Fruit fly (Drosophila melanogaster) whole organism, pupa: ENCODE data around the gene CG6726.

Experiments
- CG10348 ChIP-seq: fragments of 200-800 bp; sonication (Bioruptor generic); IDR thresholded peaks from 2 replicates; pipeline ENCODE4 v1.3.6; 2022; ENCODE audit warnings: missing biosample characterization, missing genetic modification characterization
- CG12605 ChIP-seq: fragments of 200-800 bp; sonication (Bioruptor generic); IDR thresholded peaks from 2 replicates; pipeline ENCODE4 v1.3.6; 2022; ENCODE audit warnings: missing biosample characterization, missing genetic modification characterization
- CG13204 ChIP-seq: fragments of 200-800 bp; sonication (Bioruptor generic); optimal IDR thresholded peaks from 2 replicates; lab custom pipeline; 2018; ENCODE audit warnings: missing biosample characterization, mild to moderate bottlenecking, missing genetic modification characterization, moderate library complexity
- CG14655 ChIP-seq: fragments of 200-800 bp; sonication (Bioruptor generic); optimal IDR thresholded peaks from 3 replicates; lab custom pipeline; 2017; ENCODE audit warnings: mild to moderate bottlenecking, missing biosample characterization, missing genetic modification reagents, missing genetic modification characterization
- CG15710 ChIP-seq: fragments of 200-800 bp; sonication (Bioruptor generic); optimal IDR thresholded peaks from 2 replicates; lab custom pipeline; 2018; ENCODE audit warnings: missing biosample characterization, mild to moderate bottlenecking, missing genetic modification characterization, moderate library complexity
- CG17806 ChIP-seq: fragments of 200-800 bp; sonication (Bioruptor generic); optimal IDR thresholded peaks from 2 replicates; lab custom pipeline; 2018; ENCODE audit warnings: missing biosample characterization, mild to moderate bottlenecking, missing genetic modification characterization, moderate library complexity
- CG32121 ChIP-seq: fragments of 200-800 bp; sonication (Bioruptor generic); IDR thresholded peaks from 2 replicates; pipeline ENCODE4 v1.3.6; 2022; ENCODE audit warnings: missing biosample characterization, missing genetic modification characterization
- CG34367 ChIP-seq: fragments of 200-800 bp; sonication (Bioruptor generic); optimal IDR thresholded peaks from 2 replicates; lab custom pipeline; 2018; ENCODE audit warnings: missing biosample characterization, mild to moderate bottlenecking, missing genetic modification characterization
- CG4496 ChIP-seq: fragments of 200-800 bp; sonication (Bioruptor generic); IDR thresholded peaks from 3 replicates; pipeline ENCODE4 v1.3.6; 2022; ENCODE audit warnings: missing biosample characterization, missing genetic modification characterization
- CG8159 ChIP-seq: fragments of 200-800 bp; sonication (Bioruptor generic); optimal IDR thresholded peaks from 3 replicates; lab custom pipeline; 2018; ENCODE audit warnings: missing biosample characterization, mild to moderate bottlenecking, missing genetic modification characterization, moderate library complexity
- CG8301 ChIP-seq: fragments of 200-800 bp; sonication (Bioruptor generic); optimal IDR thresholded peaks from 2 replicates; lab custom pipeline; 2018; ENCODE audit warnings: missing biosample characterization, mild to moderate bottlenecking, missing genetic modification characterization
- CG9948 ChIP-seq: fragments of 200-800 bp; sonication (Bioruptor generic); optimal IDR thresholded peaks from 2 replicates; lab custom pipeline; 2018; ENCODE audit warnings: missing biosample characterization, mild to moderate bottlenecking, missing genetic modification characterization, moderate library complexity
- D1 ChIP-seq: fragments of 200-800 bp; sonication (Bioruptor generic); optimal IDR thresholded peaks from 2 replicates; lab custom pipeline; 2018; ENCODE audit warnings: missing biosample characterization, mild to moderate bottlenecking, missing genetic modification characterization, moderate library complexity
- EcR ChIP-seq: fragments of 200-800 bp; sonication (Bioruptor generic); optimal IDR thresholded peaks from 3 replicates; lab custom pipeline; 2019; ENCODE audit warnings: missing biosample characterization, missing genetic modification characterization, mild to moderate bottlenecking, moderate library complexity, missing genetic modification reagents
- Ets98B ChIP-seq: fragments of 200-800 bp; sonication (Bioruptor generic); IDR thresholded peaks from 2 replicates; pipeline ENCODE4 v1.3.6; 2022; ENCODE audit warnings: missing biosample characterization, missing genetic modification characterization
- Pif1A ChIP-seq: fragments of 200-800 bp; sonication (Bioruptor generic); optimal IDR thresholded peaks from 3 replicates; lab custom pipeline; 2016; ENCODE audit warnings: missing biosample characterization, missing genetic modification characterization
- Pif1B ChIP-seq: fragments of 200-800 bp; sonication (Bioruptor generic); optimal IDR thresholded peaks from 3 replicates; lab custom pipeline; 2016; ENCODE audit warnings: missing biosample characterization, missing genetic modification characterization
- Snoo ChIP-seq: fragments of 200-800 bp; sonication (Bioruptor generic); optimal IDR thresholded peaks from 3 replicates; lab custom pipeline; 2017; ENCODE audit warnings: missing biosample characterization, mild to moderate bottlenecking, missing genetic modification characterization, inconsistent platforms
- fd96Ca ChIP-seq: fragments of 200-800 bp; sonication (Bioruptor generic); IDR thresholded peaks from 3 replicates; pipeline ENCODE4 v1.3.6; 2022; ENCODE audit warnings: missing biosample characterization, missing genetic modification characterization
- gl ChIP-seq: fragments of 200-800 bp; sonication (Bioruptor generic); optimal IDR thresholded peaks from 2 replicates; lab custom pipeline; 2018; ENCODE audit warnings: missing biosample characterization, mild to moderate bottlenecking, missing genetic modification characterization
- rn ChIP-seq: fragments of 200-800 bp; sonication (Bioruptor generic); IDR thresholded peaks from 2 replicates; pipeline ENCODE4 v1.3.6; 2022; ENCODE audit warnings: missing biosample characterization, missing genetic modification characterization

Gene CG6726

DNA sequence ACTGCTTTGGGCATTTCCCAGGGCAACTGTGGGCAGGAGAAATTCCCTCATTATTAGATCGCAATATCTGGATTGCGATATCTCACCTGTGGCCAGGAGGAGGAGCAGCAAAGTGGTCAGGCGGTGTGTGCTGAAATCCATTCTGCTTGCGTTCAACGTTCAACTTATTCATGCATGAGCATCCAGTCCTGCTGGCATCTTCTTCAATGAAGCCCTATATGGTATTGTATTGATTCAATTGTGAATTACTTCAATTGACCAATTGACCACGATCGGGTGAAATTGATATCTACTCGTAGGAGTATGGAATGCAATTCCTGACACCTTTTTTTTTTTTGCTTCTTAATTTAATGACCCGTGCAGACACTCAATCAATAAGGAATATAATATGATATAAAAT, 35.4 kb upstream of the CG6726 start:
- no peak for TF ChIP-seq Snoo
- TF ChIP-seq CG32121: no peak
- TF ChIP-seq Ets98B (GFP tag; lab: Robert Waterston, UW): no peak
- no peak for TF ChIP-seq CG13204 (GFP tag; lab: Kevin White, UChicago)
- no peak for TF ChIP-seq D1 (tag; lab: Kevin White, UChicago)
- no peak for TF ChIP-seq rn (GFP tag; lab: Robert Waterston, UW)
- no peak for TF ChIP-seq CG8301
- no peak for TF ChIP-seq CG34367 (tag; lab: Kevin White, UChicago)
- no peak for TF ChIP-seq CG8159 (tag; lab: Kevin White, UChicago)
- no peak for TF ChIP-seq CG15710 (tag; lab: Kevin White, UChicago)
- TF ChIP-seq CG4496: no peak
- no peak for TF ChIP-seq EcR
- no peak for TF ChIP-seq Pif1A
- TF ChIP-seq CG9948 (tag; lab: Kevin White, UChicago): no peak
- TF ChIP-seq CG17806 (tag; lab: Kevin White, UChicago): no peak
- TF ChIP-seq fd96Ca (GFP tag; lab: Robert Waterston, UW): no peak
- TF ChIP-seq Pif1B: no peak

DNA sequence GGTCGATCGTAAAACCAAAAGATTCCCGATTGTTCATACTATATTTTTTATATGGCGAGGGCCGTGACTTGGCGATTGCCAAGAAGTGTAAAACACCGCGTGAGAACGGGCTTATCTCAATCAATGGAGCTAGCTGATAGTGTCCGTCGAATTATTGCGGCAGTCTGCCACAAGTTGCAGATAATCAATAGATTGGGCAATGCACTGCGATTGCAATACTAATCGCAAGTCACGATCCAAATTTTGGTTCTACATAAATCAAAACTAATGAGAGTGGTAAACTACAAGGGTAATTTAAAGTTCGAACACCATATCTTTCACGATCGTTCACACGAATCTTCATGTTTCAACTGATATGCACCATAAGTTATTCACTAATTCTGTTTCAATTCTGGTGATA, 34.8 kb upstream of the CG6726 start:
- TF ChIP-seq D1 (tag; lab: Kevin White, UChicago) (no peak), CG8159 (tag; lab: Kevin White, UChicago) (no peak), rn (GFP tag; lab: Robert Waterston, UW) (no peak), fd96Ca (GFP tag; lab: Robert Waterston, UW) (no peak)

DNA sequence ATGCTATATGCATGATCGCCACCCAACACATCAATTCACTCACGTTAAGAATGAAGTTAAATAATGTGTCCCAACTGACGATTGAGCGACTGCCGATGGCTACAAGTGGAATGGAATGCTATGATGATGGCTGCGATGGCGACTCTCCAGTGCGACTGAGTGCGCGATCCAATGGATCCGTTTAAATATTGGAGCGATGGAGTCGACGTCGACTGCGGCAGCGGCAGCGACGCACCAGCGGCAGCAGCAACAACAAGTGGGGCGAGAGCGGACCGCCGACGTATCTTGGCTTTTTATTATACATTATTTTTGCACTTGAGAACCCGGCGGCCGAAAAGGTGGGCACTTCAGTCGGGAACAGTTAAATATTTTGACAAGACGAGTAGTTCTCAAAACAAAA, 34.1 kb upstream of the CG6726 start:
- TF ChIP-seq Pif1A: no peak
- no peak for TF ChIP-seq CG8301
- no peak for TF ChIP-seq CG9948 (tag; lab: Kevin White, UChicago)
- TF ChIP-seq CG13204 (GFP tag; lab: Kevin White, UChicago): no peak
- TF ChIP-seq CG32121: no peak
- no peak for TF ChIP-seq CG10348 (GFP tag; lab: Robert Waterston, UW)
- TF ChIP-seq rn (GFP tag; lab: Robert Waterston, UW): no peak
- TF ChIP-seq Ets98B (GFP tag; lab: Robert Waterston, UW): no peak
- no peak for TF ChIP-seq EcR
- TF ChIP-seq CG14655 (GFP tag; lab: Kevin White, UChicago): no peak
- TF ChIP-seq CG34367 (tag; lab: Kevin White, UChicago): no peak

DNA sequence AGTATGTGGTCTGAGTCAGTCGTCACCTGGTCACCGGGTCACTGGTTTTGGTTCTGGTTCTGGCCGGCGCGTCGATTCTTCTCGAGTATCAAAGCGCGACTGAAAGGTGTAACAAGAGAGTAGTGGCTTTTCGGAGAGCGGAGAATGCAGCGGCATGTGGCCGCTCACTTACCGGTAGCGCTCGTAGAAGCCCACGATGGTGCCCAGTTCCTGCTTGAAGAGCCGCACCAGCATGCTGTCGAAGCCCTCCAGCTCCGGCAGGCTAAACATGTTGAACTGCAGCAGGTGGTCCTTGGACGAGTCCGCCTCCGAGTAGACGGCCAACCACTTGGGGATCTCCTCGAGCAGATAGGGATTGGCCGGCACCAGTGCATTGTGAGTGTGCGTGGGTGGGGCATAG, 32.7 kb upstream of the CG6726 start, which contains the start of gene Ctns:
Ctns (minus strand) TSS at position 101 of the 400 bp plus-strand sequence.
- TF ChIP-seq EcR: no peak
- TF ChIP-seq CG8159 (tag; lab: Kevin White, UChicago): no peak
- no peak for TF ChIP-seq gl (tag; lab: Kevin White, UChicago)
- TF ChIP-seq Snoo: no peak
- TF ChIP-seq CG34367 (tag; lab: Kevin White, UChicago): no peak
- TF ChIP-seq CG9948 (tag; lab: Kevin White, UChicago): no peak
- TF ChIP-seq CG14655 (GFP tag; lab: Kevin White, UChicago): no peak
- TF ChIP-seq CG17806 (tag; lab: Kevin White, UChicago): no peak
- TF ChIP-seq CG4496: no peak
- no peak for TF ChIP-seq CG10348 (GFP tag; lab: Robert Waterston, UW)

DNA sequence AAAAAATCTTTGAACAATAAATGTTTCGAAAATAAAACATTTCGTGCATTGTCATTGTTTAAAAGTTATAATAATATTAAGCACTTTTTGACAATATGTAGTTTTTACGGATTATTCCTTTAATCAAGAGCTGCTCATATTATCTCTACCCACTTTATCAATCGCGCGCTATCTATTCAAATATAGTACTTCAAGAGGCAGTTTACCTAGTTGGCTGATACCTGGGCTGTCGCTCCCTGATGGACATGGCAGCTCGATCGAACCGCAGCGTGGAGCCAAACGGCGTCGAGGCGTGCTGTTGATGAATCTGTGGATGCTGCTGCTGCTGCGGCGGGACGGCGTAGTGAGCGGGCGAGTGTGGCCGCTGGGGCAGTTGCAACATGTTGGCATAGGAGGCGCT, 31.4 kb upstream of the CG6726 start:
- TF ChIP-seq Pif1B: no peak
- TF ChIP-seq rn (GFP tag; lab: Robert Waterston, UW): no peak
- TF ChIP-seq CG4496: no peak
- TF ChIP-seq D1 (tag; lab: Kevin White, UChicago): no peak
- no peak for TF ChIP-seq CG8159 (tag; lab: Kevin White, UChicago)
- TF ChIP-seq CG10348 (GFP tag; lab: Robert Waterston, UW): no peak
- no peak for TF ChIP-seq Snoo
- TF ChIP-seq CG13204 (GFP tag; lab: Kevin White, UChicago): no peak
- TF ChIP-seq CG14655 (GFP tag; lab: Kevin White, UChicago): no peak
- TF ChIP-seq CG8301: no peak
- no peak for TF ChIP-seq CG12605 (GFP tag; lab: Robert Waterston, UW)
- no peak for TF ChIP-seq CG17806 (tag; lab: Kevin White, UChicago)
- TF ChIP-seq Ets98B (GFP tag; lab: Robert Waterston, UW): no peak
- no peak for TF ChIP-seq CG15710 (tag; lab: Kevin White, UChicago)
- no peak for TF ChIP-seq CG9948 (tag; lab: Kevin White, UChicago)
- no peak for TF ChIP-seq CG34367 (tag; lab: Kevin White, UChicago)
- no peak for TF ChIP-seq Pif1A
- no peak for TF ChIP-seq EcR

DNA sequence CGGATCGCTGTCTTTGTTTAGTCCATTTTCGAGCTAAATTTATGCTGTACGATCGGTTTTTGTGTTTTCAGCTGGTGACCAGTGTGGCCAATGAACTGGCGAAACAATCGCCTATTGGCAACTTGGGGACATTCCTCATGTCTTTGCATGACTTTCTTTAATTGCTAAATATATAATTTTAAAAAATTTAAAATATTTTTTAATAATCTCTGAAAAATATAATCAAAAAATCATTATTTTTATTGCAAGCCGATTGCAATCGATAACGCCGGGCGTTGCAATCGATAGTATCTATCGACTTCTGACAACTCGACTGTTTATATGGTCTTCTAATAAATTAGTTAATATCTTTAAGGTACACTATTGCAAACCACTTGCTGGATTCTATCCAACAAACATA, 30.3 kb upstream of the CG6726 start, which contains the start of the genes sav and Ublcp1:
sav (minus strand) TSS at position 96 of the 400 bp plus-strand sequence.
Ublcp1 (plus strand) TSS at position 285 of the 400 bp plus-strand sequence.
- no peak for TF ChIP-seq CG8159 (tag; lab: Kevin White, UChicago)
- no peak for TF ChIP-seq Snoo
- TF ChIP-seq CG34367 (tag; lab: Kevin White, UChicago): no peak
- TF ChIP-seq EcR: no peak
- no peak for TF ChIP-seq CG15710 (tag; lab: Kevin White, UChicago)
- TF ChIP-seq Pif1A: no peak
- no peak for TF ChIP-seq CG32121
- TF ChIP-seq fd96Ca (GFP tag; lab: Robert Waterston, UW): no peak
- no peak for TF ChIP-seq CG10348 (GFP tag; lab: Robert Waterston, UW)
- TF ChIP-seq CG9948 (tag; lab: Kevin White, UChicago): no peak
